Fruit fly (Drosophila melanogaster) whole organism, embryonic: ENCODE data around the gene LUBEL.

Experiments used
- Atf6 ChIP-seq: fragments of 200-800 bp; sonication (Bioruptor generic); IDR thresholded peaks from 2 replicates; pipeline ENCODE4 v1.3.6; 2022; ENCODE audit warnings: missing biosample characterization, missing genetic modification characterization
- CG10979 ChIP-seq: fragments of 200-800 bp; sonication (Bioruptor generic); optimal IDR thresholded peaks from 2 replicates; lab custom pipeline; 2018; ENCODE audit warnings: missing biosample characterization, mild to moderate bottlenecking, missing genetic modification characterization, moderate library complexity
- CG12071 ChIP-seq: fragments of 200-800 bp; sonication (Bioruptor generic); optimal IDR thresholded peaks from 3 replicates; lab custom pipeline; 2018; ENCODE audit warnings: missing biosample characterization, mild to moderate bottlenecking, missing genetic modification characterization
- CG30020 ChIP-seq: fragments of 200-800 bp; optimal IDR thresholded peaks from 2 replicates; lab custom pipeline; 2019; ENCODE audit warnings: missing biosample characterization, mild to moderate bottlenecking, missing genetic modification characterization, moderate library complexity
- CG33213 ChIP-seq: fragments of 200-800 bp; sonication (Bioruptor generic); optimal IDR thresholded peaks from 3 replicates; lab custom pipeline; 2016; ENCODE audit warnings: missing biosample characterization, missing genetic modification characterization
- CG7556 ChIP-seq: fragments of 200-800 bp; sonication (Bioruptor generic); optimal IDR thresholded peaks from 2 replicates; lab custom pipeline; 2017; ENCODE audit warnings: missing biosample characterization, mild to moderate bottlenecking, missing genetic modification characterization
- CG9727 ChIP-seq: fragments of 200-800 bp; sonication (Bioruptor generic); optimal IDR thresholded peaks from 3 replicates; lab custom pipeline; 2017; ENCODE audit warnings: missing biosample characterization, mild to moderate bottlenecking, missing genetic modification characterization
- GATAe ChIP-seq: fragments of 200-800 bp; sonication (Bioruptor generic); conservative IDR thresholded peaks from 2 replicates; pipeline ENCODE4 v1.3.6; 2022; ENCODE audit warnings: missing biosample characterization, missing genetic modification characterization
- tna ChIP-seq: fragments of 200-800 bp; sonication (Bioruptor generic); IDR thresholded peaks from 2 replicates; pipeline ENCODE4 v1.3.6; 2022; ENCODE audit warnings: missing biosample characterization, missing genetic modification characterization; ENCODE audit not compliant: partially characterized antibody

- TF ChIP-seq CG10979 (tag; lab: Kevin White, UChicago): no peak
- no peak for TF ChIP-seq GATAe (GFP tag; lab: Robert Waterston, UW)
- TF ChIP-seq CG7556 (GFP tag; lab: Kevin White, UChicago): no peak
- no peak for TF ChIP-seq CG30020 (tag; lab: Kevin White, UChicago)
- no peak for TF ChIP-seq CG33213 (GFP tag; lab: Kevin White, UChicago)
- TF ChIP-seq tna (GFP tag; lab: Robert Waterston, UW): no peak
- TF ChIP-seq CG12071: no peak
- no peak for TF ChIP-seq CG9727 (GFP tag; lab: Kevin White, UChicago)
- TF ChIP-seq Atf6 (GFP tag; lab: Robert Waterston, UW): no peak
These were observed 32.5 kb downstream of the LUBEL start, which contains the start of gene TTLL3A for dm6 chr2L:6740088-6740487.
